Worm (Caenorhabditis elegans): ENCODE data around the gene F07A11.5.

F07A11.5 gene

ce11 chrII:11637189-11637754 is 25.2 kb downstream of the F07A11.5 start:
- TF ChIP-seq php-3 (GFP tag; IDR thresholded peaks at IDR 0.05) = 0 out of 2 replicates have a peak, but pooled peaks have one; percentile 11
- 0 out of 2 replicates have a peak, but pooled peaks have one; percentile 8 for TF ChIP-seq hmg-1.1 (GFP tag; IDR thresholded peaks at IDR 0.05)
- TF ChIP-seq sdz-12 (GFP tag; optimal IDR thresholded peaks at IDR 0.05) = no peak
- TF ChIP-seq nhr-102 (tag; optimal IDR thresholded peaks at IDR 0.05) = peak; percentile 49
- TF ChIP-seq hif-1 (tag; optimal IDR thresholded peaks at IDR 0.05) = peak in 1 of 2 experiments; percentile 7
- TF ChIP-seq mep-1 (tag; optimal IDR thresholded peaks at IDR 0.05) = peak; percentile 50
- TF ChIP-seq pha-4 (GFP tag; IDR thresholded peaks at IDR 0.05) = 0 out of 2 replicates have a peak, but pooled peaks have one; percentile 15
- TF ChIP-seq pha-4 (tag; optimal IDR thresholded peaks at IDR 0.05) = no peak
- TF ChIP-seq nhr-42 (GFP tag; IDR thresholded peaks at IDR 0.05) = 0 out of 2 replicates have a peak, but pooled peaks have one; percentile 15
- TF ChIP-seq hlh-30 (tag; optimal IDR thresholded peaks at IDR 0.05; ENCODE audit: insufficient read depth) = peak; percentile 11
- TF ChIP-seq duxl-1 (tag; optimal IDR thresholded peaks at IDR 0.05; ENCODE audit: poor library complexity) = peak; percentile 50
- no peak for TF ChIP-seq arid-1 (GFP tag; conservative IDR thresholded peaks at IDR 0.05)
- peak; percentile 61 for TF ChIP-seq ama-1 (optimal IDR thresholded peaks at IDR 0.05)
- no peak for TF ChIP-seq daf-16 (GFP tag; optimal IDR thresholded peaks at IDR 0.05)
- TF ChIP-seq daf-16 (tag; optimal IDR thresholded peaks at IDR 0.05) = peak; percentile 32
- peak in 1 of 2 experiments; percentile 78 for TF ChIP-seq unc-62 (GFP tag; optimal IDR thresholded peaks at IDR 0.05 in 1 of 2)
- TF ChIP-seq unc-62 (tag; optimal IDR thresholded peaks at IDR 0.05) = no peak
- TF ChIP-seq mdt-29 (GFP tag; IDR thresholded peaks at IDR 0.05) = 0 out of 2 replicates have a peak, but pooled peaks have one; percentile 10
- no peak for TF ChIP-seq F37D6.2 (tag; optimal IDR thresholded peaks at IDR 0.05)
- peak; percentile 74 for TF ChIP-seq dve-1 (tag; optimal IDR thresholded peaks at IDR 0.05; ENCODE audit: insufficient read depth)
- peak; percentile 24 for TF ChIP-seq aha-1 (tag)
- TF ChIP-seq nhr-48 (tag; optimal IDR thresholded peaks at IDR 0.05) = peak; percentile 17
- TF ChIP-seq mes-2 (tag; optimal IDR thresholded peaks at IDR 0.05; ENCODE audit: poor library complexity, severe bottlenecking) = peak; percentile 52
- peak; percentile 84 for TF ChIP-seq nhr-25 (tag; optimal IDR thresholded peaks at IDR 0.05; ENCODE audit: borderline replicate concordance, insufficient read depth)
- TF ChIP-seq madf-9 (GFP tag; conservative IDR thresholded peaks at IDR 0.05) = 0 out of 2 replicates have a peak, but pooled peaks have one; percentile 37
- peak in 1 of 2 experiments; percentile 18 for TF ChIP-seq lsy-2 (tag; optimal IDR thresholded peaks at IDR 0.05)
- TF ChIP-seq nhr-237 (tag; optimal IDR thresholded peaks at IDR 0.05) = no peak
- TF ChIP-seq T26A8.4 (GFP tag; IDR thresholded peaks at IDR 0.05) = peak; percentile 62; the same call in 1 of the 2 replicates
- no peak for TF ChIP-seq ctbp-1 (GFP tag; IDR thresholded peaks at IDR 0.05)

- TF ChIP-seq F26F4.8 (GFP tag; conservative IDR thresholded peaks at IDR 0.05) (no peak), cey-2 (tag; optimal IDR thresholded peaks at IDR 0.05; ENCODE audit: borderline replicate concordance, insufficient read depth) (no peak), F37D6.2 (tag; optimal IDR thresholded peaks at IDR 0.05) (peak; percentile 0), gei-8 (GFP tag; optimal IDR thresholded peaks at IDR 0.05) (no peak), nhr-42 (GFP tag; IDR thresholded peaks at IDR 0.05) (no peak), T26A8.4 (GFP tag; IDR thresholded peaks at IDR 0.05) (0 out of 2 replicates have a peak, but pooled peaks have one; percentile 52), nhr-48 (tag; optimal IDR thresholded peaks at IDR 0.05) (no peak), dve-1 (tag; optimal IDR thresholded peaks at IDR 0.05; ENCODE audit: insufficient read depth) (no peak), mes-2 (tag; optimal IDR thresholded peaks at IDR 0.05; ENCODE audit: poor library complexity, severe bottlenecking) (peak; percentile 2), lin-38 (GFP tag; IDR thresholded peaks at IDR 0.05) (peak; percentile 41), hmg-1.1 (GFP tag; IDR thresholded peaks at IDR 0.05) (no peak), nhr-102 (tag; optimal IDR thresholded peaks at IDR 0.05) (peak; percentile 24), mxl-3 (GFP tag; optimal IDR thresholded peaks at IDR 0.05) (no peak), unc-130 (GFP tag; optimal IDR thresholded peaks at IDR 0.05) (no peak), unc-39 (tag; optimal IDR thresholded peaks at IDR 0.05) (no peak), T20F7.1 (GFP tag; optimal IDR thresholded peaks at IDR 0.05) (no peak), daf-12 (tag; optimal IDR thresholded peaks at IDR 0.05) (no peak), aha-1 (tag) (no peak), hif-1 (tag; optimal IDR thresholded peaks at IDR 0.05) (no peak)
Observed at ce11 chrII:11637817-11638216, 25.7 kb downstream of the F07A11.5 start.

All from whole organism, L4 larva.